Fruit fly (Drosophila melanogaster) whole organism, embryonic: ENCODE measurements around the gene CG13258.

ENCODE experiments used
- Adf1 ChIP-seq: fragments of 200-800 bp; sonication (Bioruptor generic); IDR thresholded peaks from 2 replicates; pipeline ENCODE4 v1.3.6; 2022; ENCODE audit warnings: missing biosample characterization, missing genetic modification characterization
- Aef1 ChIP-seq: fragments of 200-800 bp; sonication (Bioruptor generic); IDR thresholded peaks from 3 replicates; pipeline ENCODE4 v1.3.6; 2022; ENCODE audit warnings: missing biosample characterization, missing genetic modification characterization
- CG10209 ChIP-seq: fragments of 200-800 bp; sonication (Bioruptor generic); optimal IDR thresholded peaks from 3 replicates; lab custom pipeline; 2017; ENCODE audit warnings: missing biosample characterization, mild to moderate bottlenecking, missing genetic modification characterization, missing genetic modification reagents
- CG10543 ChIP-seq: fragments of 200-800 bp; sonication (Bioruptor generic); optimal IDR thresholded peaks from 3 replicates; lab custom pipeline; 2017; ENCODE audit warnings: missing biosample characterization, mild to moderate bottlenecking, missing genetic modification characterization, moderate library complexity
- CG12299 ChIP-seq: fragments of 200-800 bp; sonication (Bioruptor generic); optimal IDR thresholded peaks from 2 replicates; lab custom pipeline; 2018; ENCODE audit warnings: missing biosample characterization, mild to moderate bottlenecking, missing genetic modification characterization
- CG12659 ChIP-seq: fragments of 200-800 bp; sonication (Bioruptor generic); optimal IDR thresholded peaks from 3 replicates; lab custom pipeline; 2017; ENCODE audit warnings: mild to moderate bottlenecking, missing biosample characterization, missing genetic modification reagents, missing genetic modification characterization
- CG12769 ChIP-seq: fragments of 200-800 bp; sonication (Bioruptor generic); optimal IDR thresholded peaks from 2 replicates; lab custom pipeline; 2019; ENCODE audit warnings: missing biosample characterization, mild to moderate bottlenecking, missing genetic modification characterization, moderate library complexity
- CG2116 ChIP-seq: fragments of 200-800 bp; sonication (Bioruptor generic); optimal IDR thresholded peaks from 3 replicates; lab custom pipeline; 2018; ENCODE audit warnings: missing biosample characterization, mild to moderate bottlenecking, missing genetic modification characterization
- CG2129 ChIP-seq: fragments of 200-800 bp; sonication (Bioruptor generic); IDR thresholded peaks from 2 replicates; pipeline ENCODE4 v1.3.6; 2022; ENCODE audit warnings: missing biosample characterization, missing genetic modification characterization; ENCODE audit not compliant: partially characterized antibody
- CG2678 ChIP-seq: fragments of 200-800 bp; sonication (Bioruptor generic); optimal IDR thresholded peaks from 3 replicates; lab custom pipeline; 2019; ENCODE audit warnings: missing biosample characterization, mild to moderate bottlenecking, missing genetic modification characterization, moderate library complexity
- CG3163 ChIP-seq: fragments of 200-800 bp; sonication (Bioruptor generic); optimal IDR thresholded peaks from 3 replicates; lab custom pipeline; 2016; ENCODE audit warnings: missing biosample characterization, missing genetic modification characterization
- CG4282 ChIP-seq: fragments of 200-800 bp; sonication (Bioruptor generic); optimal IDR thresholded peaks from 2 replicates; lab custom pipeline; 2016; ENCODE audit warnings: missing biosample characterization, missing genetic modification characterization
- CG4820 ChIP-seq: fragments of 200-800 bp; sonication (Bioruptor generic); optimal IDR thresholded peaks from 3 replicates; lab custom pipeline; 2016; ENCODE audit warnings: missing biosample characterization, missing genetic modification characterization
- CG7928 ChIP-seq: fragments of 200-800 bp; sonication (Bioruptor generic); optimal IDR thresholded peaks from 2 replicates; lab custom pipeline; 2017; ENCODE audit warnings: missing biosample characterization, mild to moderate bottlenecking, missing genetic modification characterization
- CG7987 ChIP-seq: fragments of 200-800 bp; sonication (Bioruptor generic); optimal IDR thresholded peaks from 2 replicates; lab custom pipeline; 2018; ENCODE audit warnings: missing biosample characterization, mild to moderate bottlenecking, missing genetic modification characterization, moderate library complexity
- CG9727 ChIP-seq: fragments of 200-800 bp; sonication (Bioruptor generic); optimal IDR thresholded peaks from 3 replicates; lab custom pipeline; 2017; ENCODE audit warnings: missing biosample characterization, mild to moderate bottlenecking, missing genetic modification characterization
- CTCF ChIP-seq: fragments of 200-800 bp; sonication (Bioruptor generic); optimal IDR thresholded peaks from 2 replicates; lab custom pipeline; 2017; ENCODE audit warnings: missing biosample characterization, mild to moderate bottlenecking, missing genetic modification characterization, moderate library complexity
- CrebB ChIP-seq: fragments of 200-800 bp; sonication (Bioruptor generic); optimal IDR thresholded peaks from 3 replicates; lab custom pipeline; 2018; ENCODE audit warnings: missing biosample characterization, mild to moderate bottlenecking, missing genetic modification characterization
- D ChIP-seq, 2 experiments: fragments of 200-800 bp in 1 of 2; fragments of >200 bp in 1 of 2; sonication (Bioruptor generic) in 1 of 2; optimal IDR thresholded peaks; 2 replicates in 1 of 2; 3 replicates in 1 of 2; lab custom pipeline; 2017; ENCODE audit warnings: mild to moderate bottlenecking in 1 of 2, missing biosample characterization in 1 of 2, missing genetic modification characterization in 1 of 2, missing genetic modification reagents in 1 of 2
- Doc3 ChIP-seq: fragments of 200-800 bp; sonication (Bioruptor generic); IDR thresholded peaks from 3 replicates; pipeline ENCODE4 v1.3.6; 2022; ENCODE audit warnings: missing biosample characterization, missing genetic modification characterization; ENCODE audit not compliant: partially characterized antibody
- Dref ChIP-seq: fragments of 200-800 bp; sonication (Bioruptor generic); IDR thresholded peaks from 2 replicates; pipeline ENCODE4 v1.3.6; 2022; ENCODE audit warnings: missing biosample characterization, missing genetic modification characterization
- E2f2 ChIP-seq: fragments of 200-800 bp; sonication (Bioruptor generic); IDR thresholded peaks from 2 replicates; pipeline ENCODE4 v1.3.6; 2022; ENCODE audit warnings: missing biosample characterization, missing genetic modification characterization
- Fer1 ChIP-seq: fragments of 200-800 bp; sonication (Bioruptor generic); optimal IDR thresholded peaks from 2 replicates; lab custom pipeline; 2017; ENCODE audit warnings: missing biosample characterization, mild to moderate bottlenecking, missing genetic modification characterization
- Gug ChIP-seq: fragments of 200-800 bp; sonication (Bioruptor generic); IDR thresholded peaks from 4 replicates; pipeline ENCODE4 v1.3.6; 2022; ENCODE audit warnings: missing biosample characterization, missing genetic modification characterization
- HLH3B ChIP-seq: fragments of 200-800 bp; sonication (Bioruptor generic); IDR thresholded peaks from 2 replicates; pipeline ENCODE4 v1.3.6; 2022; ENCODE audit warnings: missing biosample characterization, missing genetic modification characterization
- HmgZ ChIP-seq: fragments of 200-800 bp; sonication (Bioruptor generic); optimal IDR thresholded peaks from 2 replicates; lab custom pipeline; 2018; ENCODE audit warnings: missing biosample characterization, mild to moderate bottlenecking, missing genetic modification characterization
- Med ChIP-seq: fragments of 200-800 bp; sonication (Bioruptor generic); peaks from one replicate; lab custom pipeline; 2016; ENCODE audit warnings: missing biosample characterization, missing genetic modification characterization, mild to moderate bottlenecking, inconsistent platforms, moderate library complexity
- NFAT ChIP-seq: fragments of 200-800 bp; sonication (Bioruptor generic); IDR thresholded peaks from 2 replicates; pipeline ENCODE4 v1.3.6; 2022; ENCODE audit warnings: missing biosample characterization, missing genetic modification characterization
- Pdp1 ChIP-seq, 2 experiments: fragments of 200-800 bp; sonication (Bioruptor generic); optimal IDR thresholded peaks; 3 replicates each; lab custom pipeline; 2016; ENCODE audit warnings: missing biosample characterization in 2 of 2, missing genetic modification characterization in 2 of 2, mild to moderate bottlenecking in 1 of 2, moderate library complexity in 1 of 2
- Spps ChIP-seq: fragments of 200-800 bp; sonication (Bioruptor generic); optimal IDR thresholded peaks from 2 replicates; lab custom pipeline; 2018; ENCODE audit warnings: missing biosample characterization, mild to moderate bottlenecking, missing genetic modification characterization
- Xrp1 ChIP-seq: fragments of 200-800 bp; sonication (Bioruptor generic); IDR thresholded peaks from 2 replicates; pipeline ENCODE4 v1.3.6; 2022; ENCODE audit warnings: missing biosample characterization, missing genetic modification characterization
- ab ChIP-seq: fragments of 200-800 bp; sonication (Bioruptor generic); optimal IDR thresholded peaks from 2 replicates; lab custom pipeline; 2016; ENCODE audit warnings: missing biosample characterization, missing genetic modification characterization
- abd-A ChIP-seq: fragments of 200-800 bp; sonication (Bioruptor generic); optimal IDR thresholded peaks from 3 replicates; lab custom pipeline; 2019; ENCODE audit warnings: missing biosample characterization, mild to moderate bottlenecking, missing genetic modification characterization, moderate library complexity
- ase ChIP-seq: fragments of 200-800 bp; sonication (Bioruptor generic); IDR thresholded peaks from 3 replicates; pipeline ENCODE4 v1.3.6; 2022; ENCODE audit warnings: missing biosample characterization, missing genetic modification characterization
- bcd ChIP-seq: fragments of 200-800 bp; sonication (Bioruptor generic); optimal IDR thresholded peaks from 2 replicates; lab custom pipeline; 2017; ENCODE audit warnings: missing biosample characterization, mild to moderate bottlenecking, missing genetic modification characterization
- bigmax ChIP-seq: fragments of 200-800 bp; sonication (Bioruptor generic); optimal IDR thresholded peaks from 2 replicates; lab custom pipeline; 2018; ENCODE audit warnings: missing biosample characterization, mild to moderate bottlenecking, missing genetic modification characterization
- crc ChIP-seq: fragments of 200-800 bp; sonication (Bioruptor generic); optimal IDR thresholded peaks from 2 replicates; lab custom pipeline; 2016; ENCODE audit warnings: missing biosample characterization, missing genetic modification characterization
- da ChIP-seq: fragments of 200-800 bp; sonication (Bioruptor generic); optimal IDR thresholded peaks from 2 replicates; lab custom pipeline; 2016; ENCODE audit warnings: missing biosample characterization, missing genetic modification characterization
- dm ChIP-seq: fragments of 200-800 bp; sonication (Bioruptor generic); optimal IDR thresholded peaks from 3 replicates; lab custom pipeline; 2016; ENCODE audit warnings: missing biosample characterization, missing genetic modification characterization
- en ChIP-seq: fragments of 200-800 bp; sonication (Bioruptor generic); optimal IDR thresholded peaks from 2 replicates; lab custom pipeline; 2016; ENCODE audit warnings: missing biosample characterization, missing genetic modification characterization
- ftz-f1 ChIP-seq: fragments of 200-800 bp; sonication (Bioruptor generic); optimal IDR thresholded peaks from 2 replicates; lab custom pipeline; 2016; ENCODE audit warnings: missing biosample characterization, missing genetic modification characterization
- gro ChIP-seq: fragments of 200-800 bp; sonication (Bioruptor generic); optimal IDR thresholded peaks from 2 replicates; lab custom pipeline; 2016; ENCODE audit warnings: missing biosample characterization, missing genetic modification characterization
- nom ChIP-seq: fragments of 200-800 bp; sonication (Bioruptor generic); optimal IDR thresholded peaks from 2 replicates; lab custom pipeline; 2017; ENCODE audit warnings: missing biosample characterization, missing genetic modification characterization, mild to moderate bottlenecking, moderate library complexity, missing genetic modification reagents
- p53 ChIP-seq: fragments of 200-800 bp; sonication (Bioruptor generic); optimal IDR thresholded peaks from 2 replicates; lab custom pipeline; 2016; ENCODE audit warnings: missing biosample characterization, missing genetic modification characterization
- pnt ChIP-seq: fragments of 200-800 bp; sonication (Bioruptor generic); optimal IDR thresholded peaks from 3 replicates; lab custom pipeline; 2016; ENCODE audit warnings: missing biosample characterization, missing genetic modification characterization
- psq ChIP-seq: fragments of 200-800 bp; sonication (Bioruptor generic); optimal IDR thresholded peaks from 2 replicates; lab custom pipeline; 2017; ENCODE audit warnings: missing biosample characterization, missing genetic modification characterization
- schlank ChIP-seq: fragments of 200-800 bp; sonication (Bioruptor generic); optimal IDR thresholded peaks from 2 replicates; lab custom pipeline; 2018; ENCODE audit warnings: missing biosample characterization, mild to moderate bottlenecking, missing genetic modification characterization
- scrt ChIP-seq: fragments of 200-800 bp; sonication (Bioruptor generic); optimal IDR thresholded peaks from 2 replicates; lab custom pipeline; 2018; ENCODE audit warnings: missing biosample characterization, mild to moderate bottlenecking, missing genetic modification characterization, moderate library complexity
- seq ChIP-seq: fragments of 200-800 bp; sonication (Bioruptor generic); IDR thresholded peaks from 2 replicates; pipeline ENCODE4 v1.3.6; 2022; ENCODE audit warnings: missing biosample characterization, missing genetic modification characterization
- so ChIP-seq: fragments of 200-800 bp; sonication (Bioruptor generic); IDR thresholded peaks from 3 replicates; pipeline ENCODE4 v1.3.6; 2022; ENCODE audit warnings: missing biosample characterization, missing genetic modification characterization
- sqz ChIP-seq: fragments of 200-800 bp; sonication (Bioruptor generic); optimal IDR thresholded peaks from 3 replicates; lab custom pipeline; 2018; ENCODE audit warnings: missing biosample characterization, mild to moderate bottlenecking, missing genetic modification characterization
- tio ChIP-seq: fragments of 200-800 bp; sonication (Bioruptor generic); optimal IDR thresholded peaks from 2 replicates; lab custom pipeline; 2017; ENCODE audit warnings: missing biosample characterization, missing genetic modification characterization, inconsistent platforms
- tna ChIP-seq: fragments of 200-800 bp; sonication (Bioruptor generic); IDR thresholded peaks from 2 replicates; pipeline ENCODE4 v1.3.6; 2022; ENCODE audit warnings: missing biosample characterization, missing genetic modification characterization; ENCODE audit not compliant: partially characterized antibody
- z ChIP-seq: fragments of 200-800 bp; sonication (Bioruptor generic); IDR thresholded peaks from 3 replicates; pipeline ENCODE4 v1.3.6; 2022; ENCODE audit warnings: missing biosample characterization, missing genetic modification characterization

CG13258 gene

DNA sequence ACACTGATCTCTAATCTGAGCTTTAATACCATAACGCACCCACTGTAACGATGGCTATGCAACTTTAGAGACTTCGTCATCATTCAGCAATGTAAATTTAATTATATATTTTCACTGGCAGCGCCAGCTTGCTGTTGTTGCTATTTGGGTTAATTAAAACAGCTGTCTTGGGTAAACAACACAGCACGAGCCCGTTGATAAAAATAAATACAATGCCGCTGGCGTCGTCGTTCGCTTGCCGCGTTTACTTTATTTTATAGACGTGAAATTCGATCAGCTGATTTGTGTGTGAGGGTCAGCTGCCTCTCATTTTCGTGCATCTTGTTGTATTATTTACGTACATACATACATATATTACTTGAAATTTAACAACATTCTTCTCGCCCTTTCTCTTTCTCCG is 20.1 kb downstream of the CG13258 start (continued):
- no peak for TF ChIP-seq Aef1 (GFP tag; lab: Robert Waterston, UW)
- peak in 1 of 2 experiments; percentile 30 for TF ChIP-seq Pdp1 (GFP tag; optimal IDR thresholded peaks at IDR 0.05; lab: Kevin White, UChicago)
- TF ChIP-seq CrebB (tag; lab: Kevin White, UChicago): peak; percentile 26
- TF ChIP-seq HmgZ: peak; percentile 16
- no peak for TF ChIP-seq ase (GFP tag; lab: Robert Waterston, UW)
- TF ChIP-seq gro (GFP tag; lab: Kevin White, UChicago): no peak
- no peak for TF ChIP-seq schlank
- TF ChIP-seq psq (GFP tag; lab: Kevin White, UChicago): no peak
- no peak for TF ChIP-seq Doc3
- peak; percentile 11 for TF ChIP-seq CG10209 (GFP tag; lab: Kevin White, UChicago)
- no peak for TF ChIP-seq CG7928 (GFP tag; lab: Kevin White, UChicago)
- peak; percentile 9 for TF ChIP-seq CG12659 (GFP tag; lab: Kevin White, UChicago)
- no peak for TF ChIP-seq CG4282 (GFP tag; lab: Kevin White, UChicago)
- no peak for TF ChIP-seq D (optimal IDR thresholded peaks at IDR 0.05; lab: Kevin White, UChicago)
- peak; percentile 15 for TF ChIP-seq D (GFP tag; optimal IDR thresholded peaks at IDR 0.05; lab: Kevin White, UChicago)
- TF ChIP-seq CG2678 (tag; lab: Kevin White, UChicago): peak; percentile 52
- TF ChIP-seq da: no peak
- peak; percentile 41; the same call in 1 of the 2 replicates for TF ChIP-seq Adf1 (GFP tag; lab: Robert Waterston, UW)
- peak; percentile 7 for TF ChIP-seq CG12299 (tag; lab: Kevin White, UChicago)
- no peak for TF ChIP-seq CG4820 (GFP tag; lab: Kevin White, UChicago)
- peak; percentile 83 for TF ChIP-seq Med (GFP tag; lab: Kevin White, UChicago)
- no peak for TF ChIP-seq tio
- no peak for TF ChIP-seq tna (GFP tag; lab: Robert Waterston, UW)
- peak; percentile 25; the same call in 1 of the 2 replicates for TF ChIP-seq E2f2 (GFP tag; lab: Robert Waterston, UW)
- peak; percentile 11; the same call in 1 of the 2 replicates for TF ChIP-seq HLH3B (GFP tag; lab: Robert Waterston, UW)
- TF ChIP-seq so (GFP tag; lab: Robert Waterston, UW): peak; percentile 54; the same call in 2 of the 3 replicates
- TF ChIP-seq en: no peak
- TF ChIP-seq NFAT (GFP tag; lab: Robert Waterston, UW): no peak
- no peak; the same call in 1 of the 2 replicates for TF ChIP-seq seq (GFP tag; lab: Robert Waterston, UW)
- TF ChIP-seq CG3163 (GFP tag; lab: Kevin White, UChicago): no peak
- peak; percentile 26 for TF ChIP-seq CG9727
- peak; percentile 37 for TF ChIP-seq scrt (GFP tag; lab: Kevin White, UChicago)
- TF ChIP-seq pnt: no peak
- TF ChIP-seq Xrp1 (GFP tag; lab: Robert Waterston, UW): no peak
- no peak for TF ChIP-seq bcd (GFP tag; lab: Kevin White, UChicago)
- no peak for TF ChIP-seq Gug
- no peak for TF ChIP-seq crc (GFP tag; lab: Kevin White, UChicago)
- TF ChIP-seq Spps (tag; lab: Kevin White, UChicago): no peak
- TF ChIP-seq CG2116 (GFP tag; lab: Kevin White, UChicago): no peak
- TF ChIP-seq CG2129 (GFP tag; lab: Robert Waterston, UW): no peak
- no peak for TF ChIP-seq Dref
- no peak for TF ChIP-seq z (GFP tag; lab: Robert Waterston, UW)

DNA sequence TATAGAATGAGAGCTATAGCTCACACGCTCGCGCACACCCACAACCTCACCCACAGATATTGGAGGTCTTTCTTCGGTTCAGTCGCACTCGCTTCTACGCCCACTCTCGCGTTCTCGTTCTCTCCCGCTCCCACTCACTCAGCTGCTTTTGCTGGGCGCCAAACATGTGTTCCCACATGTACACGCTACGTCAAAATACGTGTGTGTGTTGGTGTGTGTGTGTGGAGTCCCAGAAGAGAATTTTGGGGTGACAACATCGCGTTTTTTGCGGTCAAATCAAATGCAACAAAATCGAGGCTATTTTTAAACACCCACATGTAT is 21.4 kb downstream of the CG13258 start:
- TF ChIP-seq Fer1 (GFP tag; lab: Kevin White, UChicago): peak; percentile 33
- TF ChIP-seq dm (GFP tag; lab: Kevin White, UChicago): peak; percentile 62
- peak; percentile 77 for TF ChIP-seq abd-A (tag; lab: Kevin White, UChicago)
- peak; percentile 5 for TF ChIP-seq CTCF
- peak; percentile 71 for TF ChIP-seq CG10543 (GFP tag; lab: Kevin White, UChicago)
- no peak for TF ChIP-seq p53 (GFP tag; lab: Kevin White, UChicago)
- TF ChIP-seq CG12769 (tag; lab: Kevin White, UChicago): peak; percentile 97
- TF ChIP-seq bigmax (GFP tag; lab: Kevin White, UChicago): peak; percentile 17
- no peak for TF ChIP-seq ab (GFP tag; lab: Kevin White, UChicago)
- peak; percentile 48 for TF ChIP-seq sqz (GFP tag; lab: Kevin White, UChicago)
- peak; percentile 81 for TF ChIP-seq CG7987 (GFP tag; lab: Kevin White, UChicago)
- peak; percentile 41 for TF ChIP-seq nom (GFP tag; lab: Kevin White, UChicago)
- TF ChIP-seq ftz-f1 (GFP tag; lab: Kevin White, UChicago): peak; percentile 89
